Worm (Caenorhabditis elegans): ENCODE data around the gene T26A8.4.
A peak's percentile ranks its signal among the peaks of the same experiment; 100 is the strongest.

The T26A8.4 gene

DNA sequence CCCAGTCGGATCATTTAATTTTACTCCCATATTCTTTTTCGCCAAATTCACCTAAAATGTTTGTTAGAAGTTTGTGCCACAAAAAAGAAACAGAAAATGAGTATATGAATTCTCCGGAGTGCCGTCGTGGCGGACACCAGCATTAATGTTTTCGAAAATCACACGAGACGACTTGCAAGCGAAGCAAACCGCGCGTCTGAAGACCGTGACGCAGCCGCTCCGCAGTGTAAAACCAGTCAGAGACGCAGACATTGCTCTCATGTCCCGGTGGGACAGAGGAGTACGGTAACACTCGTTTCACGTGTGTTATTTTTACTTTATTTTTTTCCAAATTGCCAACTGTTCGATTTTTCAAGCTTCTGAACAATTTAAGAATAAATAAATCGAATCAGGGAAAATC is at the start of gene T26A8.4, which contains the start of gene pdtf-1:
Gene T26A8.4, minus strand, starts transcription at position 185 of the 400 bp plus-strand sequence.
Gene pdtf-1, plus strand, starts transcription at position 330 of the 400 bp plus-strand sequence.
- peak; percentile 97 for TF ChIP-seq skn-1 (tag; optimal IDR thresholded peaks at IDR 0.05)
- peak; percentile 91 for TF ChIP-seq isw-1 (GFP tag; IDR thresholded peaks at IDR 0.05)
- peak; percentile 82 for TF ChIP-seq dsc-1 (tag; optimal IDR thresholded peaks at IDR 0.05)
- peak in 1 of 2 experiments; percentile 84 for TF ChIP-seq ztf-11 (tag; optimal IDR thresholded peaks at IDR 0.05)
- peak; percentile 49 for TF ChIP-seq elt-2 (tag; optimal IDR thresholded peaks at IDR 0.05)
- no peak for TF ChIP-seq nhr-12 (tag; optimal IDR thresholded peaks at IDR 0.05)
- peak; percentile 57 for TF ChIP-seq aha-1 (tag; optimal IDR thresholded peaks at IDR 0.05)
- no peak for TF ChIP-seq ces-1 (GFP tag; optimal IDR thresholded peaks at IDR 0.05)
- TF ChIP-seq nhr-237 (tag; optimal IDR thresholded peaks at IDR 0.05) = peak; percentile 80
- no peak for TF ChIP-seq unc-30 (tag; optimal IDR thresholded peaks at IDR 0.05)
- TF ChIP-seq sox-4 (tag; optimal IDR thresholded peaks at IDR 0.05) = peak; percentile 48
- no peak for TF ChIP-seq sptf-1 (tag; optimal IDR thresholded peaks at IDR 0.05)
- no peak for TF ChIP-seq ceh-63 (GFP tag; optimal IDR thresholded peaks at IDR 0.05)
- TF ChIP-seq nhr-11 (tag; optimal IDR thresholded peaks at IDR 0.05) = peak; percentile 84
- peak; percentile 90 for TF ChIP-seq nhr-19 (GFP tag; conservative IDR thresholded peaks at IDR 0.05)
- TF ChIP-seq F16B12.6 (tag; optimal IDR thresholded peaks at IDR 0.05) = peak; percentile 56
- peak; percentile 90 for TF ChIP-seq lin-15B (tag; optimal IDR thresholded peaks at IDR 0.05)
- peak; percentile 65 for TF ChIP-seq hpl-2 (GFP tag; optimal IDR thresholded peaks at IDR 0.05)
- peak; percentile 95 to 98 (median 96) for TF ChIP-seq ceh-82 (tag; optimal IDR thresholded peaks at IDR 0.05)
- no peak for TF ChIP-seq zag-1 (tag; optimal IDR thresholded peaks at IDR 0.05)
- peak; percentile 29 for TF ChIP-seq zip-4 (GFP tag; optimal IDR thresholded peaks at IDR 0.05)
- TF ChIP-seq tbx-2 (tag; optimal IDR thresholded peaks at IDR 0.05) = peak; percentile 93
- TF ChIP-seq lin-39 (tag; optimal IDR thresholded peaks at IDR 0.05) = peak; percentile 72
- TF ChIP-seq lin-35 (GFP tag; optimal IDR thresholded peaks at IDR 0.05) = peak; percentile 82 to 94
- peak; percentile 94 for TF ChIP-seq nhr-20 (tag; optimal IDR thresholded peaks at IDR 0.05)
- TF ChIP-seq fkh-4 (tag; optimal IDR thresholded peaks at IDR 0.05; ENCODE audit: borderline replicate concordance) = peak; percentile 16
- no peak for TF ChIP-seq Y116A8C.19 (tag; optimal IDR thresholded peaks at IDR 0.05; ENCODE audit: borderline replicate concordance)
- TF ChIP-seq mab-9 (GFP tag; IDR thresholded peaks at IDR 0.05) = peak; percentile 43; the same call in 1 of the 2 replicates
- TF ChIP-seq pag-3 (tag; optimal IDR thresholded peaks at IDR 0.05; ENCODE audit: borderline replicate concordance, insufficient read depth) = no peak
- peak; percentile 87 for TF ChIP-seq blmp-1 (tag; optimal IDR thresholded peaks at IDR 0.05)
- TF ChIP-seq nhr-77 (tag; optimal IDR thresholded peaks at IDR 0.05) = peak; percentile 95
- TF ChIP-seq fos-1 (tag; optimal IDR thresholded peaks at IDR 0.05) = peak; percentile 96
- peak; percentile 86 for TF ChIP-seq fkh-10 (GFP tag; optimal IDR thresholded peaks at IDR 0.05)
- TF ChIP-seq lir-3 (tag; optimal IDR thresholded peaks at IDR 0.05; ENCODE audit: poor library complexity) = peak; percentile 67
- peak; percentile 82 for TF ChIP-seq egl-13 (tag; optimal IDR thresholded peaks at IDR 0.05)
- TF ChIP-seq nhr-76 (tag; optimal IDR thresholded peaks at IDR 0.05) = no peak
- TF ChIP-seq irx-1 (tag; optimal IDR thresholded peaks at IDR 0.05) = peak; percentile 83
- peak; percentile 95 for TF ChIP-seq fkh-8 (tag; optimal IDR thresholded peaks at IDR 0.05)
- peak; percentile 95 for TF ChIP-seq nhr-85 (tag)
- peak; percentile 95 for TF ChIP-seq nhr-47 (tag; optimal IDR thresholded peaks at IDR 0.05)
- TF ChIP-seq mep-1 (tag; optimal IDR thresholded peaks at IDR 0.05) = peak; percentile 95
- no peak for TF ChIP-seq alr-1 (tag; optimal IDR thresholded peaks at IDR 0.05; ENCODE audit: borderline replicate concordance)
- peak; percentile 81 to 84 (median 83) for TF ChIP-seq dpl-1 (GFP tag; optimal IDR thresholded peaks at IDR 0.05)
- TF ChIP-seq snu-23 (GFP tag; optimal IDR thresholded peaks at IDR 0.05) = peak; percentile 96
- no peak for TF ChIP-seq sup-37 (GFP tag; optimal IDR thresholded peaks at IDR 0.05)
- TF ChIP-seq hlh-17 (GFP tag; optimal IDR thresholded peaks at IDR 0.05; ENCODE audit: borderline replicate concordance) = no peak
- TF ChIP-seq ceh-8 (GFP tag; optimal IDR thresholded peaks at IDR 0.05) = peak; percentile 67
- TF ChIP-seq nhr-28 (tag; optimal IDR thresholded peaks at IDR 0.05) = no peak
- TF ChIP-seq pqm-1 (tag; optimal IDR thresholded peaks at IDR 0.05) = no peak
- TF ChIP-seq ztf-4 (tag; optimal IDR thresholded peaks at IDR 0.05) = peak; percentile 92
- TF ChIP-seq lsy-2 (tag; optimal IDR thresholded peaks at IDR 0.05) = peak; percentile 99 to 100
- TF ChIP-seq unc-130 (tag; optimal IDR thresholded peaks at IDR 0.05) = peak; percentile 88
- peak; percentile 82 for TF ChIP-seq ceh-88 (GFP tag; IDR thresholded peaks at IDR 0.05)

All from whole organism, L1 larva.